Fruit fly (Drosophila melanogaster): ENCODE measurements around the gene LSm-4.

Gene LSm-4

DNA sequence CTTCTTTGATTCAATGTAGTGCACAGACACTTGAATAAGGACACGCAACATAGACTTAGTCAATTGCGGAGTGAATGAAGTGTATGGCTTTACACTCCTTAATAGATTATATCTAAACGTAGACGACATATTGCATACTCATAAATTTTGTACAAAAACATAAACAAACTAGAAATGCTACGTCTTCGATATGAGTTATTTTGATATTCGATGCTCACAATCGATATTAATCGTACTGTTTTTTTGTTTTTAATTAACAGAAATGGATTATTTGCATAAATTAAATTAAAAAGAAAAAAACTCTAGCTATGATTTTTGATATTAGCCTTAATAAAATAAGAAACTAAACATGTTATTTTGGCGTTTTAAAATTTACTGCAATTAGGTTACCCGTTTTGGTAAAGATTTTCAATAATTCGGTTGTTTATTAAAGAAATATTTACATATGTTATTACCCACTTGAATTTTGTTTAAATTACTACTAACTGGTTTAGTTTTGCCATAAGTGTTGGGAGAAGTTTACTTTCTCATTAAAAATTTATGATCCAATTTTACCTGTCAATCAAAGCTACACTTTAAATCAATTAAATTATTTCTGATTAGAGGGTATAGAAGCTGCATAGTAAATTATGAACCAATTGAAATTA is at the start of gene LSm-4, which contains the start of the genes CG17768 and Ir31a:
Gene LSm-4, minus strand, starts transcription at position 196 of the 647 bp plus-strand sequence.
Gene CG17768, minus strand, starts transcription at position 196 of the 647 bp plus-strand sequence.
Gene Ir31a, plus strand, starts transcription at position 558 of the 647 bp plus-strand sequence.
- TF ChIP-seq CG14711 (tag; optimal IDR thresholded peaks at IDR 0.05) (no peak), kay (GFP tag; ENCODE audit: borderline replicate concordance) (no peak), cic (GFP tag; optimal IDR thresholded peaks at IDR 0.05) (no peak), tj (GFP tag; optimal IDR thresholded peaks at IDR 0.05) (no peak), cnc (optimal IDR thresholded peaks at IDR 0.05) (no peak)

DNA sequence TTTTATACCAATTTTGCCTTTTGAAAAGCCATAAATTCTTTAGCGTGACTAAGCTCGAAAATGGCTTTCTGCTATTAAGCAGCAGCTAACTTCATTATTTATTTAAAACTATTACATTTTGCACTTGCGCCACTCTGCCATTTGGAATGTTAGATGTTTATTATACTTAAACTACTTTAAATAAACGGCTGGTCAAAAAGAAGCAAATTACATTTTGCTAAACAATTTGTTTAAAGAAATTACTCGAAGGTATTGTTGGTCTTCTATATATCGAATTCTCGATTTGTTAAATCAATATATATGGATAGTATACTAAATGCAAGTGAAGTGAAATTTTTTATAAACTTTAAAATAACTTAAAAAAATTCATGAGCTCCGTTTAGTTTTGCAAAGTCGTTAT is 47.3 kb upstream of the LSm-4 start, which contains the start of gene ppk10:
Gene ppk10, minus strand, starts transcription at position 101 of the 400 bp plus-strand sequence.
- no peak for TF ChIP-seq CG12768 (GFP tag; optimal IDR thresholded peaks at IDR 0.05)
- TF ChIP-seq CG33017 (tag; optimal IDR thresholded peaks at IDR 0.05): no peak
- TF ChIP-seq kay (GFP tag; ENCODE audit: borderline replicate concordance): no peak
- no peak for TF ChIP-seq cnc (optimal IDR thresholded peaks at IDR 0.05)
- TF ChIP-seq Hr96 (GFP tag; optimal IDR thresholded peaks at IDR 0.05): no peak
- TF ChIP-seq CG1620 (GFP tag; optimal IDR thresholded peaks at IDR 0.05): no peak
- no peak for TF ChIP-seq pad (GFP tag; optimal IDR thresholded peaks at IDR 0.05)
- TF ChIP-seq CG7045 (GFP tag; optimal IDR thresholded peaks at IDR 0.05): no peak

DNA sequence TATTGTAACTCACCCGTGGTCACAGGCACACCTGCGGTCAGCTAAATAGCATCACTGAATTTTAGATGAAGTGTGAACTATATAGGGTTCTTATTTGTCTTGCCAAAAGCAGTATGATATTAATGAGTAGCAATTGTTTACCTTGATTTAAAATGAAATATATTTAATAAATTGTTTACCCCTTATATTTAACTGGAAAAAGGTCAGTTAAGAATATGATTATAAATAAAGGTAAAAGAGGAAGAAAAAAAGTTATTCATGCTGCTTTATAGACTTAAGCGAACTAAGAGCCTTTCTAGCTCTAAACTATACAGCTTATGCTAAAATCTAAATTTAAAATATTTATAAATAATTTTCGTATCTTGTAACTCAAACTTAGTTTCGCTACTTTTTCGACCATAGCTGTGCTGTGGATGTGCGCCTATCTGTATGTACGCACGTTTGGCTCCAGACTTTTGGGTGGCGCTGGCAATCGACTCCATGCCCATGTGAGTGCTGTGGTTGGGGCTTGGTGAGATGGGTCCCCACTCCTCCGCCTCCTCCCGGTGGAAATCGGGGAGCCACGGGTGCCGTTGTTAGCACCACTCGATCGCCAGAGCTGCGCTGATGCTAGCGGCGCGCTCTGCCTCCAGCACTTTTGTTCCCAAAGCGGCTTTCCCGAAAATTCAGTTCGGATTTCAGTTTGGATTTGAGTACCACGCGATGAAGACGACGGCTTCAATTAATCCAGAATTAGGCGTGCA is 37.2 kb upstream of the LSm-4 start, which contains the start of gene loh:
Gene loh, plus strand, starts transcription at position 487 of the 743 bp plus-strand sequence.
- TF ChIP-seq CG14711 (tag; optimal IDR thresholded peaks at IDR 0.05): no peak
- TF ChIP-seq CG11617 (GFP tag; optimal IDR thresholded peaks at IDR 0.05): no peak
- TF ChIP-seq ovo (GFP tag; optimal IDR thresholded peaks at IDR 0.05): no peak
- TF ChIP-seq tj (GFP tag; optimal IDR thresholded peaks at IDR 0.05): no peak
- no peak for TF ChIP-seq Clk (GFP tag; optimal IDR thresholded peaks at IDR 0.05)
- TF ChIP-seq cnc (optimal IDR thresholded peaks at IDR 0.05): no peak
- TF ChIP-seq CG5204 (GFP tag; optimal IDR thresholded peaks at IDR 0.05): no peak
- no peak for TF ChIP-seq Crg-1 (GFP tag; optimal IDR thresholded peaks at IDR 0.05)
- no peak for TF ChIP-seq kay (GFP tag; ENCODE audit: borderline replicate concordance)
- TF ChIP-seq Hr96 (GFP tag; optimal IDR thresholded peaks at IDR 0.05): no peak
- no peak for TF ChIP-seq bab1 (GFP tag; optimal IDR thresholded peaks at IDR 0.05)
- no peak for TF ChIP-seq CG12768 (GFP tag; optimal IDR thresholded peaks at IDR 0.05)
- TF ChIP-seq cic (GFP tag; optimal IDR thresholded peaks at IDR 0.05): no peak
- TF ChIP-seq CG33017 (tag; optimal IDR thresholded peaks at IDR 0.05): no peak
- no peak for TF ChIP-seq pad (GFP tag; optimal IDR thresholded peaks at IDR 0.05)
- TF ChIP-seq CG7101 (tag; optimal IDR thresholded peaks at IDR 0.05): no peak
- TF ChIP-seq Mnt (GFP tag; optimal IDR thresholded peaks at IDR 0.05): no peak
- TF ChIP-seq CG7045 (GFP tag; optimal IDR thresholded peaks at IDR 0.05): no peak
- TF ChIP-seq toe (GFP tag; optimal IDR thresholded peaks at IDR 0.05): no peak

DNA sequence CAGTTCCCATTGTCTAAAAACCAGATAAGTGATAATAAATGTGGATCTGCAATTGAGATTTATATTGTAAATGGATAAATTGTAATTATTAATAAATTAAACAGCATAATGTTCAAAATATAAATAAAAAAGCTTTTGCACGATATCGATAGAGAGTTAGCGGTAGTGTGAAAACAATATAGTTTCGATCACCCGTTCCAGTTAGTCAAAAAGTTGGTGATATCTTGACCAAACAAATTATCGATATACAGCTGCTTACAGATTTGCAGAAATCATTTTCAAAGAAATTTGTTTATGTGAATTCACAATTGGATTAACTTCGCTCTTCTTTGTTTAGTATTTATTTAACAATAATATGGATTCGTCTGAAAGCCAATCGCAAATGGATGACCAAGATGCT is 34.2 kb upstream of the LSm-4 start, which contains the start of gene Nse4:
Gene Nse4, plus strand, starts transcription at position 267 of the 400 bp plus-strand sequence.
- TF ChIP-seq cnc (optimal IDR thresholded peaks at IDR 0.05) (no peak), Clk (GFP tag; optimal IDR thresholded peaks at IDR 0.05) (no peak), ovo (GFP tag; optimal IDR thresholded peaks at IDR 0.05) (no peak), CG33017 (tag; optimal IDR thresholded peaks at IDR 0.05) (no peak), CG7101 (tag; optimal IDR thresholded peaks at IDR 0.05) (no peak), CG5204 (GFP tag; optimal IDR thresholded peaks at IDR 0.05) (no peak), tj (GFP tag; optimal IDR thresholded peaks at IDR 0.05) (no peak), CG14711 (tag; optimal IDR thresholded peaks at IDR 0.05) (no peak), toe (GFP tag; optimal IDR thresholded peaks at IDR 0.05) (no peak), CG1620 (GFP tag; optimal IDR thresholded peaks at IDR 0.05) (no peak), Hr96 (GFP tag; optimal IDR thresholded peaks at IDR 0.05) (no peak), CG7045 (GFP tag; optimal IDR thresholded peaks at IDR 0.05) (no peak), kay (GFP tag; ENCODE audit: borderline replicate concordance) (no peak), Crg-1 (GFP tag; optimal IDR thresholded peaks at IDR 0.05) (no peak), CG11617 (GFP tag; optimal IDR thresholded peaks at IDR 0.05) (no peak)

DNA sequence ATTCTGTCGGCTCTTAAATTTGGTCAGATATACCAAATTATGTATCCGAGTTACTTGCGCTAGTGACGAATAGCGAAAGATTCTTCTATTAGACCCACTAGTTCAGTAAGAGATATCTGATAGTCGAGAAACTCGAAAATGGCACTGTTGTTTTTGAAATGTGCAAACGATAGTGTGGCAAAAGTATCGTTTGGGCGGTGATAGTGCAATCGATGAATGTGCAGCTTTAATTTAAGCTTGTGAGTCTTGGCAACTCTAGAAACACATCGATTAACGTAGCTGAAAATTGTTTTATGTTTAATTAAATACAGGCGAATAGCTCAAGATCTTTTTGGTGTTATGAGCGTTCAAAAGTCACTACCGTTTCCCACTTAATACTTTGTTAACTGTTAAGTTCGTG is 32.3 kb upstream of the LSm-4 start, which contains the start of gene STUB1:
Gene STUB1, plus strand, starts transcription at position 232 of the 400 bp plus-strand sequence.
- no peak for TF ChIP-seq CG7101 (tag; optimal IDR thresholded peaks at IDR 0.05)
- no peak for TF ChIP-seq cic (GFP tag; optimal IDR thresholded peaks at IDR 0.05)
- peak; percentile 95 for TF ChIP-seq CG14711 (tag; optimal IDR thresholded peaks at IDR 0.05)
- peak; percentile 71 for TF ChIP-seq bab1 (GFP tag; optimal IDR thresholded peaks at IDR 0.05)

DNA sequence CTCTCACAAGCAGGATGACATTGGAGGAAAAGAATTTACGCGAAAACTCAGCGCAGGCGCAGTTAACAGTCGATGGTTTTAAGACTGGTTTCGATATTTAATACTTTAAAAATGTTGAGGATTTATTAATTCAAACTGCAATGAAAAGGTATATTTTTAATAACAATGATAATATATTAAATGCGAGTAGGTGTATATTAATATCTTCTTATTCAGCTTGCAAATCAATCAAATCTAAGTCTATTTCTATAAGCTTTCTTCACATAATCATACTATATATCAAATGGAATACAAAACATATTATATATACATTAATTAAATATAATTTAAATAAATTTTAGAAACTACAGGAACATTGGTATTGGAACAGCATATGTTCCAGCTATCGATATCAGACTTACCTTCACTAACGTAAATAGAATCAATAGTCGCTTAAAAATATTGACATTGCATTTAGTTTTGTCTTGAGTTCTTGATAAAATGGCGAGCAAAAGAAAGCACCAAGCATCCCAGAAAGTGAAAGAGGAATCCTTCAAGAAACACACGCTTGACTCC is 30.7 kb upstream of the LSm-4 start, which contains the start of the genes TBC1D16 and holn1:
Gene TBC1D16, minus strand, starts transcription at position 51 of the 555 bp plus-strand sequence.
Gene holn1, plus strand, starts transcription at position 390 of the 555 bp plus-strand sequence.
- peak; percentile 35 for TF ChIP-seq CG7101 (tag; optimal IDR thresholded peaks at IDR 0.05)
- no peak for TF ChIP-seq Mnt (GFP tag; optimal IDR thresholded peaks at IDR 0.05)
- peak; percentile 21 for TF ChIP-seq CG14711 (tag; optimal IDR thresholded peaks at IDR 0.05)

Measured in whole organism, adult.